Worm (Caenorhabditis elegans): ENCODE data around the gene K11G9.5.

The K11G9.5 gene

ce11 chrV:6665751-6666150, 22.5 kb downstream of the K11G9.5 start, which contains the start of gene pmp-5:
TSS of gene pmp-5 (minus strand) at chrV:6665813.
- TF ChIP-seq duxl-1 (tag; optimal IDR thresholded peaks at IDR 0.05; ENCODE audit: poor library complexity): no peak
- peak; percentile 86 for TF ChIP-seq nhr-28 (tag; optimal IDR thresholded peaks at IDR 0.05)
- TF ChIP-seq lin-1 (GFP tag; IDR thresholded peaks at IDR 0.05): peak; percentile 56; the same call in 1 of the 2 replicates
- TF ChIP-seq aly-2 (tag; optimal IDR thresholded peaks at IDR 0.05): no peak
- no peak for TF ChIP-seq nhr-11 (tag; optimal IDR thresholded peaks at IDR 0.05)
- TF ChIP-seq ceh-62 (tag; optimal IDR thresholded peaks at IDR 0.05): no peak
- TF ChIP-seq tag-97 (GFP tag; IDR thresholded peaks at IDR 0.05): no peak
- TF ChIP-seq D1046.2 (GFP tag; IDR thresholded peaks at IDR 0.05): no peak
- TF ChIP-seq unc-130 (GFP tag; optimal IDR thresholded peaks at IDR 0.05): no peak
- peak; percentile 66 for TF ChIP-seq php-3 (GFP tag; IDR thresholded peaks at IDR 0.05)
- TF ChIP-seq nhr-102 (tag; optimal IDR thresholded peaks at IDR 0.05): peak; percentile 50
- TF ChIP-seq dve-1 (tag; optimal IDR thresholded peaks at IDR 0.05; ENCODE audit: insufficient read depth): peak; percentile 67
- no peak for TF ChIP-seq T26A8.4 (GFP tag; IDR thresholded peaks at IDR 0.05)
- TF ChIP-seq hlh-11 (tag; optimal IDR thresholded peaks at IDR 0.05): peak; percentile 69
- TF ChIP-seq daf-12 (tag; optimal IDR thresholded peaks at IDR 0.05): no peak
- no peak for TF ChIP-seq R02D3.7 (tag; optimal IDR thresholded peaks at IDR 0.05)
- no peak for TF ChIP-seq F49E8.2 (tag; optimal IDR thresholded peaks at IDR 0.05; ENCODE audit: borderline replicate concordance)
- no peak for TF ChIP-seq nhr-237 (tag; optimal IDR thresholded peaks at IDR 0.05)
- TF ChIP-seq daf-16 (GFP tag; optimal IDR thresholded peaks at IDR 0.05): no peak
- TF ChIP-seq daf-16 (tag; optimal IDR thresholded peaks at IDR 0.05): peak; percentile 82
- no peak for TF ChIP-seq spr-1 (tag; optimal IDR thresholded peaks at IDR 0.05)
- TF ChIP-seq sdz-12 (GFP tag; optimal IDR thresholded peaks at IDR 0.05): no peak
- no peak for TF ChIP-seq ceh-28 (tag; optimal IDR thresholded peaks at IDR 0.05)
- TF ChIP-seq lsy-2 (tag; optimal IDR thresholded peaks at IDR 0.05): no peak
- TF ChIP-seq madf-5 (GFP tag; IDR thresholded peaks at IDR 0.05): no peak
- no peak for TF ChIP-seq ama-1 (optimal IDR thresholded peaks at IDR 0.05)
- TF ChIP-seq nhr-42 (GFP tag; IDR thresholded peaks at IDR 0.05): no peak
- TF ChIP-seq unc-62 (GFP tag; optimal IDR thresholded peaks at IDR 0.05 in 1 of 2): peak in 1 of 2 experiments; percentile 88
- TF ChIP-seq unc-62 (tag; optimal IDR thresholded peaks at IDR 0.05): no peak
- no peak for TF ChIP-seq lin-13 (GFP tag; optimal IDR thresholded peaks at IDR 0.05)
- TF ChIP-seq fos-1 (tag; optimal IDR thresholded peaks at IDR 0.05): no peak
- no peak for TF ChIP-seq hmg-1.1 (GFP tag; IDR thresholded peaks at IDR 0.05)
- TF ChIP-seq Y105C5A.15 (GFP tag; IDR thresholded peaks at IDR 0.05): no peak
- TF ChIP-seq ceh-32 (tag; optimal IDR thresholded peaks at IDR 0.05; ENCODE audit: poor library complexity): no peak
- no peak for TF ChIP-seq nhr-10 (tag; optimal IDR thresholded peaks at IDR 0.05)
- TF ChIP-seq dmd-9 (GFP tag; IDR thresholded peaks at IDR 0.05): no peak
- TF ChIP-seq madf-9 (GFP tag; conservative IDR thresholded peaks at IDR 0.05): no peak
- TF ChIP-seq unc-39 (tag; optimal IDR thresholded peaks at IDR 0.05): no peak
- no peak for TF ChIP-seq ceh-82 (tag; optimal IDR thresholded peaks at IDR 0.05)
- TF ChIP-seq nhr-48 (tag; optimal IDR thresholded peaks at IDR 0.05): peak; percentile 45
- TF ChIP-seq ces-1 (GFP tag; optimal IDR thresholded peaks at IDR 0.05): no peak
- TF ChIP-seq rbr-2 (tag; optimal IDR thresholded peaks at IDR 0.05): no peak
- peak; percentile 83 for TF ChIP-seq pqm-1 (tag; optimal IDR thresholded peaks at IDR 0.05)
- no peak for TF ChIP-seq vab-7 (GFP tag; IDR thresholded peaks at IDR 0.05)
- TF ChIP-seq attf-4 (tag; optimal IDR thresholded peaks at IDR 0.05): no peak
- no peak for TF ChIP-seq snpc-1.2 (GFP tag; IDR thresholded peaks at IDR 0.05)
- no peak for TF ChIP-seq nhr-25 (tag; optimal IDR thresholded peaks at IDR 0.05; ENCODE audit: borderline replicate concordance, insufficient read depth)
- no peak for TF ChIP-seq zip-11 (GFP tag; IDR thresholded peaks at IDR 0.05)
- TF ChIP-seq hlh-30 (tag; optimal IDR thresholded peaks at IDR 0.05; ENCODE audit: insufficient read depth): no peak
- no peak for TF ChIP-seq lin-38 (GFP tag; IDR thresholded peaks at IDR 0.05)
- no peak for TF ChIP-seq ztf-7 (tag; optimal IDR thresholded peaks at IDR 0.05)
- no peak for TF ChIP-seq egl-43 (GFP tag; IDR thresholded peaks at IDR 0.05)
- no peak for TF ChIP-seq nhr-111 (GFP tag; optimal IDR thresholded peaks at IDR 0.05)

Data from whole organism, L4 larva.